Worm (Caenorhabditis elegans): ENCODE results near the gene F08F1.9.

- no peak for TF ChIP-seq ztf-23 (GFP tag; IDR thresholded peaks at IDR 0.05)
- no peak for TF ChIP-seq ztf-29 (GFP tag; IDR thresholded peaks at IDR 0.05)
- TF ChIP-seq T22C8.4 (GFP tag; IDR thresholded peaks at IDR 0.05) = no peak
- TF ChIP-seq tab-1 (GFP tag; IDR thresholded peaks at IDR 0.05) = no peak
- TF ChIP-seq flt-1 (GFP tag; IDR thresholded peaks at IDR 0.05) = no peak
Observed at ce11 chrX:8406815-8407214, 3.8 kb downstream of the F08F1.9 start.

Measured in whole organism, midembryonic.